Worm (Caenorhabditis elegans) whole organism, midembryonic: ENCODE measurements around the gene C06H5.12.
"Not testable (repeated sequence)": the region's sequence is repeated elsewhere in the genome, so short reads cannot be mapped to it uniquely, and the experiment has no call there.

Experiments used
- T22C8.4 ChIP-seq: fragments of 200-800 bp; sonication (Bioruptor generic); IDR thresholded peaks from 2 replicates; pipeline ENCODE4 v1.3.6; 2022; ENCODE audit warnings: missing genetic modification characterization, missing compliant biosample characterization
- ref-1 ChIP-seq: fragments of 200-800 bp; sonication (Bioruptor generic); conservative IDR thresholded peaks from 2 replicates; pipeline ENCODE4 v1.3.6; 2022; ENCODE audit warnings: missing genetic modification reagents, missing genetic modification characterization, missing compliant biosample characterization
- tab-1 ChIP-seq: fragments of 200-800 bp; sonication (Bioruptor generic); IDR thresholded peaks from 2 replicates; pipeline ENCODE4 v1.3.6; 2022; ENCODE audit warnings: missing genetic modification characterization, missing compliant biosample characterization
- ztf-29 ChIP-seq: fragments of 200-800 bp; sonication (Bioruptor generic); IDR thresholded peaks from 2 replicates; pipeline ENCODE4 v1.3.6; 2022; ENCODE audit warnings: missing genetic modification reagents, missing genetic modification characterization, missing compliant biosample characterization

DNA sequence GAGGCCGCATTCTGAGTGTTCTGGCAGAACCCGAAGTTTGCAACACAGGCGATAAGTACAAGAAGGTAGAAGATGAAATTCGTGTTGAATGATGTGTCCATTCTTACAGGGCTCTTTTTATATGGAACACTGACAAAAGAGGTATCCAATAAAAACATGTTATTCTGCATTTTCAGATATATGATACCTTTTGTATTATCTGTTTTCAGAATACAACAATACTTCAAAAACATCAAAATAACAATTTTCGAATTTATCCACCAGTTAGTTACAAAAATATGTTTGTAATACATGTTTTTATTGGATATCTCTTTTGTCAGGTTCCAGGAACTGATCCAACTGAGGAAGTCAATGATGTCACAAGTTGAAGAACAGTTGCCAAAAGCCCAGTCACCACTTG lies 3.1 kb downstream of the C06H5.12 start, which contains the start of gene C06H5.13:
- TF ChIP-seq ref-1; ztf-29 (GFP tag; lab: Robert Waterston, UW); T22C8.4 (GFP tag; lab: Robert Waterston, UW); tab-1 (GFP tag; lab: Robert Waterston, UW): not testable (repeated sequence)
